Worm (Caenorhabditis elegans) whole organism, L3 larva: ENCODE results near the gene F13A2.5.

Source experiments
- ceh-82 ChIP-seq: fragments of 150-350 bp; optimal IDR thresholded peaks from 2 replicates; lab custom pipeline; 2014; ENCODE audit warnings: missing biosample characterization, missing genetic modification characterization
- fkh-2 ChIP-seq: fragments of 150-350 bp; optimal IDR thresholded peaks from 2 replicates; lab custom pipeline; 2014; ENCODE audit warnings: missing biosample characterization, missing genetic modification reagents, missing genetic modification characterization
- lin-15B ChIP-seq: fragments of 150-350 bp; optimal IDR thresholded peaks from 2 replicates; lab custom pipeline; 2014; ENCODE audit warnings: missing biosample characterization, missing genetic modification characterization
- lin-39 ChIP-seq: fragments of 150-350 bp; optimal IDR thresholded peaks from 2 replicates; lab custom pipeline; 2018; ENCODE audit warnings: missing biosample characterization, missing genetic modification reagents, missing genetic modification characterization
- nhr-25 ChIP-seq: sonication (generic microtip); optimal IDR thresholded peaks from 2 replicates; lab custom pipeline; 2017; ENCODE audit warnings: missing biosample characterization, missing genetic modification characterization
- nhr-77 ChIP-seq: fragments of 150-350 bp; optimal IDR thresholded peaks from 2 replicates; lab custom pipeline; 2014; ENCODE audit warnings: missing biosample characterization, missing genetic modification characterization
- snpc-4 ChIP-seq: fragments of 150-350 bp; optimal IDR thresholded peaks from 2 replicates; lab custom pipeline; 2014; ENCODE audit warnings: missing biosample characterization, missing genetic modification characterization
- unc-62 ChIP-seq: fragments of 150-350 bp; sonication (generic microtip); optimal IDR thresholded peaks from 4 replicates; lab custom pipeline; 2014; ENCODE audit warnings: missing biosample characterization, missing genetic modification reagents, missing genetic modification characterization
- ztf-4 ChIP-seq: fragments of 150-350 bp; optimal IDR thresholded peaks from 2 replicates; lab custom pipeline; 2014; ENCODE audit warnings: missing biosample characterization, missing genetic modification characterization

ce11 chrV:4387916-4388315, 13.8 kb downstream of the F13A2.5 start:
- TF ChIP-seq snpc-4 (tag; lab: Kevin White, UChicago) (no peak), lin-39 (tag; lab: Kevin White, UChicago) (no peak), lin-15B (no peak), nhr-25 (tag; lab: Kevin White, UChicago) (no peak), ceh-82 (tag; lab: Kevin White, UChicago) (no peak), unc-62 (GFP tag; lab: Kevin White, UChicago) (no peak), ztf-4 (tag; lab: Kevin White, UChicago) (no peak), nhr-77 (tag; lab: Kevin White, UChicago) (no peak), fkh-2 (tag; lab: Kevin White, UChicago) (no peak)
